Worm (Caenorhabditis elegans) whole organism, early embryonic: ENCODE data around the gene C42C1.8.
A peak's percentile ranks its signal among the peaks of the same experiment; 100 is the strongest.

ENCODE experiments used
- B0310.2 ChIP-seq: sonication (generic microtip); optimal IDR thresholded peaks from 2 replicates; lab custom pipeline; 2016; ENCODE audit warnings: mild to moderate bottlenecking, missing genetic modification characterization, missing compliant biosample characterization
- F13C5.2 ChIP-seq: sonication (generic microtip); optimal IDR thresholded peaks from 2 replicates; lab custom pipeline; 2017; ENCODE audit warnings: mild to moderate bottlenecking, missing genetic modification characterization, inconsistent platforms, missing compliant biosample characterization
- aly-1 ChIP-seq: sonication (generic microtip); optimal IDR thresholded peaks from 2 replicates; lab custom pipeline; 2016; ENCODE audit warnings: missing genetic modification characterization, missing compliant biosample characterization
- ama-1 ChIP-seq: fragments of 150-350 bp; optimal IDR thresholded peaks from 2 replicates; lab custom pipeline; 2014
- ceh-13 ChIP-seq: fragments of 200-800 bp; sonication (Bioruptor generic); optimal IDR thresholded peaks from 2 replicates; lab custom pipeline; 2018; ENCODE audit warnings: mild to moderate bottlenecking, missing genetic modification characterization, missing compliant biosample characterization
- ceh-36 ChIP-seq: sonication (generic microtip); optimal IDR thresholded peaks from 2 replicates; lab custom pipeline; 2016; ENCODE audit warnings: missing genetic modification characterization, inconsistent platforms, missing compliant biosample characterization
- ets-7 ChIP-seq: sonication (generic microtip); optimal IDR thresholded peaks from 2 replicates; lab custom pipeline; 2016; ENCODE audit warnings: missing genotype, missing genetic modification characterization, missing compliant biosample characterization
- flt-1 ChIP-seq: fragments of 200-800 bp; sonication (Bioruptor generic); IDR thresholded peaks from 2 replicates; pipeline ENCODE4 v1.3.6; 2022; ENCODE audit warnings: missing genetic modification characterization, missing compliant biosample characterization
- hmbx-1 ChIP-seq: sonication (generic microtip); optimal IDR thresholded peaks from 2 replicates; lab custom pipeline; 2016; ENCODE audit warnings: mild to moderate bottlenecking, missing genetic modification characterization, missing compliant biosample characterization
- hmg-4 ChIP-seq: fragments of 200-800 bp; sonication (Bioruptor generic); optimal IDR thresholded peaks from 2 replicates; lab custom pipeline; 2018; ENCODE audit warnings: mild to moderate bottlenecking, missing genetic modification characterization, missing compliant biosample characterization
- hnd-1 ChIP-seq: sonication (generic microtip); optimal IDR thresholded peaks from 2 replicates; lab custom pipeline; 2016; ENCODE audit warnings: missing genetic modification characterization, missing compliant biosample characterization
- pes-1 ChIP-seq: fragments of 200-800 bp; sonication (Bioruptor generic); IDR thresholded peaks from 2 replicates; pipeline ENCODE4 v1.3.6; 2022; ENCODE audit warnings: missing genetic modification reagents, missing genetic modification characterization, missing compliant biosample characterization
- scrt-1 ChIP-seq: fragments of 200-800 bp; sonication (Bioruptor generic); IDR thresholded peaks from 2 replicates; pipeline ENCODE4 v1.3.6; 2022; ENCODE audit warnings: missing genetic modification characterization, missing compliant biosample characterization
- sea-1 ChIP-seq: fragments of 200-800 bp; sonication (Bioruptor generic); conservative IDR thresholded peaks from 2 replicates; pipeline ENCODE4 v1.3.6; 2022; ENCODE audit warnings: missing genetic modification characterization, missing compliant biosample characterization
- tbx-11 ChIP-seq: fragments of 200-800 bp; sonication (Bioruptor generic); IDR thresholded peaks from 2 replicates; pipeline ENCODE4 v1.3.6; 2022; ENCODE audit warnings: missing genetic modification characterization, missing compliant biosample characterization
- tbx-37 ChIP-seq: fragments of 200-800 bp; sonication (Bioruptor generic); conservative IDR thresholded peaks from 2 replicates; pipeline ENCODE4 v1.3.6; 2022; ENCODE audit warnings: missing genetic modification reagents, missing genetic modification characterization, missing compliant biosample characterization
- tra-4 ChIP-seq: sonication (generic microtip); optimal IDR thresholded peaks from 2 replicates; lab custom pipeline; 2017; ENCODE audit warnings: missing genetic modification characterization, missing compliant biosample characterization

The C42C1.8 gene

DNA sequence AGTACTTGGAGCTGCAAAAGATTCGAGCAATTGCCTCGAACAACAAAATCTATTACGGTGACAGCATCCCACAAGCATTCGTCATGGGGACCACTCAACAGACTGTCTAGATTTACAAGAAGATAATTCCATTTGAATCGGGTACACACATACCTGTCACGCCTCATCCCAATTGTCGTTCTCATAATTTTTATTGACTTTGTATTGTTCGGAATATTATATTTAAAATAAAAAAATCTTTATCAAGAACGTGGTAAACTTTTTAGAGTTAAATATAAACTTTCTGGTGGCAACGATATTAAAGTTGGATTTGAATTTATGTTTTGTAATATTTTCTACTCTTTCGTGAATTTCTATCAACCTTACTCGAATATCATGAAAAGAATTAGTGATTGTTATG is 1.7 kb upstream of the C42C1.8 start, which contains the start of gene C42C1.9:
Gene C42C1.9 (plus strand): TSS at position 301 of the 400 bp plus-strand sequence.
- TF ChIP-seq sea-1 (GFP tag; lab: Robert Waterston, UW): no peak
- TF ChIP-seq tbx-37 (GFP tag; lab: Robert Waterston, UW): no peak
- TF ChIP-seq scrt-1 (GFP tag; lab: Robert Waterston, UW): no peak
- TF ChIP-seq hnd-1 (tag; lab: Kevin White, UChicago): no peak
- TF ChIP-seq ceh-13 (GFP tag; lab: Kevin White, UChicago): no peak
- no peak for TF ChIP-seq flt-1 (GFP tag; lab: Robert Waterston, UW)
- TF ChIP-seq pes-1 (GFP tag; lab: Robert Waterston, UW): no peak
- TF ChIP-seq ceh-36 (tag; lab: Kevin White, UChicago): no peak
- no peak for TF ChIP-seq tra-4
- no peak for TF ChIP-seq hmbx-1 (tag; lab: Kevin White, UChicago)
- TF ChIP-seq ets-7 (tag; lab: Kevin White, UChicago): no peak
- TF ChIP-seq ama-1 (lab: Kevin White, UChicago): no peak
- no peak for TF ChIP-seq aly-1
- TF ChIP-seq hmg-4 (GFP tag; lab: Kevin White, UChicago): no peak
- no peak for TF ChIP-seq tbx-11 (GFP tag; lab: Robert Waterston, UW)
- no peak for TF ChIP-seq B0310.2 (tag; lab: Kevin White, UChicago)
- no peak for TF ChIP-seq F13C5.2 (tag; lab: Kevin White, UChicago)

DNA sequence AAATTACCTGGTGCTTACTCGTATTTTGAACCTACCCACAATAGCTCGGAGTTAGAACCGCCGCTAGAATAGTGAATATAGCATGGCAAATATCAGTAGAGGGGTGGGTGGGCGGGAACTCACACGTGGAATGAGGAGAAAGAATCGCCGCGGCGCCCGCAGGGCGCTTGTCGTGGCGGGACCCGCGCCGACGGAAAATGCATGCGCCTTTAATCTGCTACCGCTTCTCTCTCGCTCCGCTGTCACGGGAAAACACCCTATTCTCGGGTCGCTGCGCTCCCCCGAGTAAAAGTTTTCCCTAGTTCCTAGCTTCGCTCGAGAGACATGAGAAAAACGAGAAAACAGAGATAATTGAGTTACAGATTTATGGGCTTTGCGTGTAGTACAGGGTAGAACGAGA is 3.9 kb downstream of the C42C1.8 start:
- 0 out of 2 replicates have a peak, but pooled peaks have one; percentile 19 for TF ChIP-seq pes-1 (GFP tag; lab: Robert Waterston, UW)

DNA sequence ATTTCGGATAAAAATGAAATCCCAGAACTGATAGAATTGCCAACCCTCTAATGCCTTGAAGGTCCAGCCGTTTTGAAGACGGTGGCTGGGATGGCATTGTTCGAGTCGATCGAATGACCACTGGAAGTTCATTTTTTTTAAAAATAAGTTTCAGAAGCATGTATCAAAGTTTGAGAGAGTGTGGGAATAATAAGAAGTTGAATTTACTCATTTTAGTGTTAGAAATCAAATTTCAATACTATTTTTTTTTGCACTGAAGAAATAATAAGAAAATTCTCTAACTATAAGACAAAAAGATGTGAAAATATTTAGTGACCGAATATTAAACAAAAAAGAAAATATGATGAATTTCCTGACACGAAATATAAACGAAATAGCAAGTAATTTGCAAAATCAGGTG is 10.3 kb downstream of the C42C1.8 start, which contains the start of gene oac-59:
Gene oac-59 (minus strand): TSS at position 101 of the 400 bp plus-strand sequence.
- TF ChIP-seq ama-1 (lab: Kevin White, UChicago): no peak
- TF ChIP-seq tra-4: no peak
- no peak for TF ChIP-seq flt-1 (GFP tag; lab: Robert Waterston, UW)
- TF ChIP-seq tbx-37 (GFP tag; lab: Robert Waterston, UW): no peak
- no peak for TF ChIP-seq F13C5.2 (tag; lab: Kevin White, UChicago)
- no peak for TF ChIP-seq hmbx-1 (tag; lab: Kevin White, UChicago)
- TF ChIP-seq B0310.2 (tag; lab: Kevin White, UChicago): no peak
- TF ChIP-seq hnd-1 (tag; lab: Kevin White, UChicago): no peak
- no peak for TF ChIP-seq aly-1
- TF ChIP-seq ets-7 (tag; lab: Kevin White, UChicago): no peak
- TF ChIP-seq pes-1 (GFP tag; lab: Robert Waterston, UW): no peak
- no peak for TF ChIP-seq tbx-11 (GFP tag; lab: Robert Waterston, UW)
- no peak for TF ChIP-seq sea-1 (GFP tag; lab: Robert Waterston, UW)

DNA sequence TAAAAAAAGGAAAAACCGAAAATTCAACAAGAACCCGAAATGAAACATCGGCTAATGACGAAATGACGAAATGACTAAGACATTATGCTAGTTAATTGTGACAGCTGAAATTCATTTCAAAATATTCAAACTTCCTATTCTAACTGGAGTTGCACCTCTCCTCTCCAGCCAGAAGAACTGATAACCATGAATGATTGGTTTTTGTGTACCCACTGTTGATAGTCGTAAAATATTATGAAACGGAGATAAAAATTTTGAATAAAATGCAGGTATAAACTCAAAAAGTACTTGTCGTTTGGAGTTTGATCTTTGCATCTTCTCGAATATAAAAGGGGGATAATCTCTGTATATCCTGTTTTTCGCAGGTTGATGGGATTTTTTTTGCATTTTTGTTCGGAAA is 12.0 kb downstream of the C42C1.8 start:
- TF ChIP-seq aly-1 (no peak), hnd-1 (tag; lab: Kevin White, UChicago) (no peak), hmg-4 (GFP tag; lab: Kevin White, UChicago) (no peak), pes-1 (GFP tag; lab: Robert Waterston, UW) (no peak), tbx-37 (GFP tag; lab: Robert Waterston, UW) (no peak), hmbx-1 (tag; lab: Kevin White, UChicago) (no peak), tbx-11 (GFP tag; lab: Robert Waterston, UW) (no peak), flt-1 (GFP tag; lab: Robert Waterston, UW) (no peak), tra-4 (no peak), B0310.2 (tag; lab: Kevin White, UChicago) (no peak), scrt-1 (GFP tag; lab: Robert Waterston, UW) (no peak), sea-1 (GFP tag; lab: Robert Waterston, UW) (no peak), ets-7 (tag; lab: Kevin White, UChicago) (no peak), ceh-13 (GFP tag; lab: Kevin White, UChicago) (no peak), ama-1 (lab: Kevin White, UChicago) (no peak), ceh-36 (tag; lab: Kevin White, UChicago) (no peak), F13C5.2 (tag; lab: Kevin White, UChicago) (no peak)

DNA sequence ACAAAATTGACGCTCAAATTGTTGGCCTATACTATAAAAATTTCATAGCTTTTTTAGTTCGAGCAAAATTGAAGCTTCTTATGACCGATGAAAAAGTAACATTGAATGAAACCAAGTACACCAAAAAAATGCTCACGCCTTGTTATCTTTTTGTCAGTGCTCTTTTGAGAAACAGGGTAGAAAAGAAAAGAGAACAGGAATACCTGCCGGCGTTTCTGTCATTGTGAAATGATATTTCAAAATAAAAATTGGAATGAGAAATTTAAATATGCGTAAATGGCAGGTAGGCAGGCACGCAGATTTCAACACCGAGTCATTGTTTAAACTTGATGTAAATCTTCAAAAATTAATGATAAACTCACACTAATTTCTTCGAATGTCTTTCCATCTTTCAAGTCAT is 13.9 kb downstream of the C42C1.8 start:
- no peak for TF ChIP-seq pes-1 (GFP tag; lab: Robert Waterston, UW)
- TF ChIP-seq ceh-13 (GFP tag; lab: Kevin White, UChicago): no peak
- no peak for TF ChIP-seq tra-4
- no peak for TF ChIP-seq tbx-37 (GFP tag; lab: Robert Waterston, UW)
- no peak for TF ChIP-seq F13C5.2 (tag; lab: Kevin White, UChicago)
- TF ChIP-seq hnd-1 (tag; lab: Kevin White, UChicago): no peak
- TF ChIP-seq aly-1: no peak
- TF ChIP-seq flt-1 (GFP tag; lab: Robert Waterston, UW): no peak
- TF ChIP-seq hmbx-1 (tag; lab: Kevin White, UChicago): no peak

DNA sequence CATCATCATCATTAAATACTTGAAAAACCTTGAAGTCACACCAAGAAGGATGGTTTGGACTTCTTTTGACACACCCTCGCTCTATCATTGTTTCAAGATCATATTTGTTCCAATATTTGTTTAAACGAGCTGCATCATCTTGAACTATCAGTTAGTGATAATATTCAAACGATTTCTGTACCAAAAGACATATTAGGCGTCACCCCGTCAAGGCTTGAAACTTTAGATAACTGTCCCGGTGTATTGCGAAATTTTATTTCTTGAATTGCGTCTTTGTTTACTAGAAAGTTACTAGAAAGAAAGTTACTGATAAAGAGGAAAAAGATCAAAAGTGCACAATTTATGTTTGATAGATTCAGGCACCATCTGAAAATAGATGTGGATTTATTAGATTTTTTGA is 15.1 kb downstream of the C42C1.8 start:
- TF ChIP-seq tbx-11 (GFP tag; lab: Robert Waterston, UW) (no peak), hnd-1 (tag; lab: Kevin White, UChicago) (no peak), ets-7 (tag; lab: Kevin White, UChicago) (no peak), pes-1 (GFP tag; lab: Robert Waterston, UW) (no peak), hmbx-1 (tag; lab: Kevin White, UChicago) (no peak), scrt-1 (GFP tag; lab: Robert Waterston, UW) (no peak), hmg-4 (GFP tag; lab: Kevin White, UChicago) (no peak), ama-1 (lab: Kevin White, UChicago) (no peak), ceh-36 (tag; lab: Kevin White, UChicago) (no peak), flt-1 (GFP tag; lab: Robert Waterston, UW) (no peak), ceh-13 (GFP tag; lab: Kevin White, UChicago) (no peak), aly-1 (no peak), B0310.2 (tag; lab: Kevin White, UChicago) (no peak), tbx-37 (GFP tag; lab: Robert Waterston, UW) (no peak)

DNA sequence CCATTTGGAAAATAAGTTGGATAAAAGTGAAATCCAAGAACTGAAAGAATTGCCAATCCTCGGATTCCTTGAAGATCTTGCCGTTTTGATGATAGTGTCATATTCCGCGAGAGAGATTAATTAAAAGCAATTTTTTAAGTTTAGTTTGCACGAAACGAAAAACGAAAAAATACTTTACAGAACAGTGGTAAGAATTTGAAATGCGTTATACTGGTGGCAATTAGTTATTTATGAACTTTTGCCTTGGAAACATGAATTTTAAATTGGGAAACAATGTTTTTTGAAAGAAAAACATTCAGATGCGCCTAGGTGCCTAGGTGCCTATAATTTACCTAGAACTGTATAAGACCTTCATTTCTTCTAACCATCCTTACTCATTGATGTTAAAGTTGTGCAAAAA is 16.9 kb downstream of the C42C1.8 start, which contains the start of gene oac-57:
Gene oac-57 (minus strand): TSS at position 101 of the 400 bp plus-strand sequence.
- TF ChIP-seq tra-4 (no peak), F13C5.2 (tag; lab: Kevin White, UChicago) (no peak), ama-1 (lab: Kevin White, UChicago) (no peak), tbx-37 (GFP tag; lab: Robert Waterston, UW) (no peak), scrt-1 (GFP tag; lab: Robert Waterston, UW) (no peak), ets-7 (tag; lab: Kevin White, UChicago) (no peak)
